Worm (Caenorhabditis elegans): Measurements from ENCODE around the gene H35B03.2.

The H35B03.2 gene

DNA sequence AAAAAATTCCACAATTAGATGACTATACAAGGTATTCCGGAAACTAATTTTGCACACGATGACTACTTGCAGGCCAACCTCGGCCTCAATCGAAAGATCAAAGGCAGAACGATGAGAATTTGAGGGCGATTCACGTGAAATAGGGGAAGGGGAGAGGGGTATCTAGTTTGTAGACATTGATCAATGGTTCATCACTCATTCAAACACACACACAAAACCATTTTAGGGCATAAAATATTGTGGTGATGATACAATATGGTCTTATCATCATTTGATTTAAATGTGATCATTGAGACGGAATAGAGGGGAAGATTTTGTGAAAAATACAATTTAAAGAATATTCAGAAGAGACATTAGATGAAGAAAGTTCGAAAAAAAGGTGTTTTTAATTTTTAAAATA, 31.3 kb upstream of the H35B03.2 start:
- TF ChIP-seq cebp-1 (GFP tag; IDR thresholded peaks at IDR 0.05) (no peak), cebp-1 (tag; optimal IDR thresholded peaks at IDR 0.05) (peak; percentile 11), nhr-80 (tag; optimal IDR thresholded peaks at IDR 0.05) (peak; percentile 56), attf-6 (GFP tag; IDR thresholded peaks at IDR 0.05) (no peak)

DNA sequence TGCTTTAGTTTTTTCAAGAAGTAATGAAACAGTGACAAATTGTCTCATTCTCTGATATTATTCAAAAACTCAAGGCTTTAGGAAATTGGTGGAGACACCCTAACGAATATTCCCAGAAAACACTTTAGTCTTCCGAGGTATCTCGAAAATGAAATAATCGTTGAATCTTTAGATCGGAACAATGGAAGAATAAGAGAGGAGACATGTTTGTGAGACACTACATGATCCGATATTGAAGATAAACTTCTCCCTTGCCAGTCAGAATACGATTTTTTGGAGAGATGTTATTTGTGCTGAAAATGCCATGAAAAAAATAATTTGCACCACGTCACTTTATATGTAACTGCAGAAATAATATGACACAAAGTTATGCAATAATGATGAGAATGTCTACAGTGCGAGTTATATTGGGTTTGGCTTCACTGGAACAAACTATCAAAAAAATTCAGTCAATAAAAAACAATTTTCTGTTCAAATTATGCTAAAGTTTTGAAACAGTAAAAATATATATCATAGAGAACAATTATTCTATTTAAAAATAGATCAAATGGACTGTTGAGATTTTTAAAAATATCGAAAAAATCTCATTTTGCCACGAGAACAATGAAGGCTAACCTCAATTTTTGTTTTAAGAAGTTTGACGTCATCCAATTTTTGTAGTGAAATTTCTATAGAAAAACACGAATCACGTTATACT, 29.9 kb upstream of the H35B03.2 start:
- TF ChIP-seq efl-1 (GFP tag; optimal IDR thresholded peaks at IDR 0.05) (no peak), ama-1 (optimal IDR thresholded peaks at IDR 0.05) (no peak), ama-1 (GFP tag; optimal IDR thresholded peaks at IDR 0.05) (no peak), dox-1 (GFP tag; IDR thresholded peaks at IDR 0.05) (no peak), C06A6.2 (GFP tag; conservative IDR thresholded peaks at IDR 0.05) (no peak), him-1 (tag; optimal IDR thresholded peaks at IDR 0.05) (no peak), unc-130 (GFP tag; optimal IDR thresholded peaks at IDR 0.05) (no peak), rpc-1 (optimal IDR thresholded peaks at IDR 0.05) (no peak), rpc-1 (tag; optimal IDR thresholded peaks at IDR 0.05) (no peak), B0019.2 (GFP tag; conservative IDR thresholded peaks at IDR 0.05) (no peak), atf-7 (tag; optimal IDR thresholded peaks at IDR 0.05) (no peak), nhr-80 (tag; optimal IDR thresholded peaks at IDR 0.05) (no peak), ztf-3 (GFP tag; optimal IDR thresholded peaks at IDR 0.05) (no peak), zfh-2 (GFP tag; conservative IDR thresholded peaks at IDR 0.05) (no peak), ceh-100 (GFP tag; IDR thresholded peaks at IDR 0.05) (no peak), ZK185.1 (tag; optimal IDR thresholded peaks at IDR 0.05; ENCODE audit: poor library complexity, severe bottlenecking) (no peak), fkh-3 (tag; optimal IDR thresholded peaks at IDR 0.05) (no peak), K12H6.12 (tag; optimal IDR thresholded peaks at IDR 0.05) (no peak), rec-8 (tag; optimal IDR thresholded peaks at IDR 0.05) (no peak), F37B4.10 (GFP tag; IDR thresholded peaks at IDR 0.05) (no peak), F33H1.4 (GFP tag; IDR thresholded peaks at IDR 0.05) (no peak), madf-3 (GFP tag; IDR thresholded peaks at IDR 0.05) (no peak)

DNA sequence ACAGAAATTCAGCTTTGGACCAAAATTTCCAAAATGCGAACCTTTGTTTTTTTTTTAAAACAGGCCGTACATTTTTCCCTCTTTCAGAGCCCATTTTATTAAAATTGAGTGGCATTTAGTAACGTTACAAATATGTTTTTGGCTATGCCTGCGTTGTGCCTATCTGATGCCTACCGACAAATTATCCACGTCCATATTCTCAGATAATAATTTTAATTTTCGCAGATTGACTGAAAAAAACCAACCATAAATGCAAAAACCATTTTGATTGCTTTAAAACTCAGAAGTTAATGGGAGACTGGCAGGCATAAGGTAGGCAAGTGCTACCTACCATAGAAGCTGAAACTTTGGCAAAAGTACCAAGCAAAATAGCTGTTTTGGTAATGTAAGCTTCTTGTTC, 29.2 kb upstream of the H35B03.2 start:
- no peak for TF ChIP-seq let-526 (GFP tag; IDR thresholded peaks at IDR 0.05)
- TF ChIP-seq lsy-27 (tag; optimal IDR thresholded peaks at IDR 0.05; ENCODE audit: borderline replicate concordance, insufficient read depth) = no peak
- TF ChIP-seq F49E8.2 (tag; optimal IDR thresholded peaks at IDR 0.05; ENCODE audit: insufficient read depth) = no peak
- no peak for TF ChIP-seq mel-28 (tag; optimal IDR thresholded peaks at IDR 0.05; ENCODE audit: borderline replicate concordance)
- TF ChIP-seq lag-1 (GFP tag; IDR thresholded peaks at IDR 0.05) = no peak
- no peak for TF ChIP-seq F57C9.4 (tag; optimal IDR thresholded peaks at IDR 0.05)

DNA sequence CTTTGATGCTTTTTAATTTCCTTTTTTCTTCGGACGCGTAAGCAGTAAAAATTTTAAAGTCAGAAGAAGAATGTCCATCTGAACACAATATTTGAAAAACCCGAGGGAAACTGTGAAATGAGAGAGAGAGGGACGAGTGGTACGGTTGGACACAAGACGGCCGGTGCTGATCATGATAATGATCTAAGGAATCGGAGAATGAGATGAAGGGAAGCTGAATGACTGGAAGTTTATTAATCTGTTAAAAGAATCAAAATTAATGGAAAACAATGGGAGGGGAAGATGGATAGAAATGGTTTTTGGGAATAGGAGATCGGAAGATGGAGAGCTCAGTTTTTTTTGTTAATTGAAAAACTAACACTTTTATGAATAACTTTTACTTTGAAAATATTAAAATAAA, 27.2 kb upstream of the H35B03.2 start:
- TF ChIP-seq bed-2 (GFP tag; IDR thresholded peaks at IDR 0.05) (no peak), ccch-3 (GFP tag; optimal IDR thresholded peaks at IDR 0.05) (no peak), madf-6 (GFP tag; IDR thresholded peaks at IDR 0.05) (no peak), nfya-2 (GFP tag; IDR thresholded peaks at IDR 0.05) (no peak), snpc-3.4 (tag; optimal IDR thresholded peaks at IDR 0.05) (no peak)

Measured in whole organism, young adult.